Fruit fly (Drosophila melanogaster): ENCODE measurements around the gene CycJ.

- TF ChIP-seq CTCF (optimal IDR thresholded peaks at IDR 0.05) (no peak), CG8478 (optimal IDR thresholded peaks at IDR 0.05) (no peak)
Observed at dm6 chr3L:3461557-3462414, 4.4 kb upstream of the CycJ start.
